Worm (Caenorhabditis elegans) whole organism, L4/young adult: ENCODE data around the gene nep-13.

Experiments used
- W03F9.2 ChIP-seq: fragments of 150-350 bp; optimal IDR thresholded peaks from 2 replicates; lab custom pipeline; 2014; ENCODE audit warnings: missing biosample characterization, missing genetic modification characterization
- dao-5 ChIP-seq: sonication (generic microtip); optimal IDR thresholded peaks from 2 replicates; lab custom pipeline; 2016; ENCODE audit warnings: missing genotype, missing genetic modification characterization, moderate library complexity, missing compliant biosample characterization
- him-1 ChIP-seq: sonication (generic microtip); optimal IDR thresholded peaks from 2 replicates; lab custom pipeline; 2016; ENCODE audit warnings: missing genotype, missing genetic modification reagents, missing genetic modification characterization, missing compliant biosample characterization

ce11 chrII:3278634-3279033 is 3.8 kb upstream of the nep-13 start, which contains the start of gene wht-4:
- TF ChIP-seq him-1 (tag; lab: Kevin White, UChicago) (no peak), dao-5 (tag; lab: Kevin White, UChicago) (no peak), W03F9.2 (tag; lab: Kevin White, UChicago) (no peak)
